Worm (Caenorhabditis elegans) whole organism, L3 larva: ENCODE results near the gene gldi-10.

Source experiments
- ZK546.5 ChIP-seq: sonication (generic microtip); optimal IDR thresholded peaks from 2 replicates; lab custom pipeline; 2017; ENCODE audit warnings: missing biosample characterization, missing genetic modification characterization
- aly-2 ChIP-seq: fragments of 150-350 bp; optimal IDR thresholded peaks from 2 replicates; lab custom pipeline; 2014; ENCODE audit warnings: missing biosample characterization, missing genetic modification characterization
- ama-1 ChIP-seq: fragments of 150-350 bp; optimal IDR thresholded peaks from 2 replicates; lab custom pipeline; 2018
- ceh-16 ChIP-seq: sonication (generic microtip); optimal IDR thresholded peaks from 2 replicates; lab custom pipeline; 2017; ENCODE audit warnings: missing biosample characterization, missing genetic modification characterization
- ceh-28 ChIP-seq: fragments of 150-350 bp; optimal IDR thresholded peaks from 2 replicates; lab custom pipeline; 2014; ENCODE audit warnings: missing biosample characterization, missing genetic modification reagents, missing genetic modification characterization
- ceh-9 ChIP-seq: sonication (generic microtip); optimal IDR thresholded peaks from 2 replicates; lab custom pipeline; 2018; ENCODE audit warnings: missing biosample characterization, missing genetic modification characterization
- egl-27 ChIP-seq: sonication (generic microtip); optimal IDR thresholded peaks from 4 replicates; lab custom pipeline; 2017; ENCODE audit warnings: missing biosample characterization, missing genetic modification reagents, missing genetic modification characterization
- egl-5 ChIP-seq: fragments of 150-350 bp; optimal IDR thresholded peaks from 2 replicates; lab custom pipeline; 2017; ENCODE audit warnings: missing biosample characterization, missing genetic modification reagents, missing genetic modification characterization, inconsistent platforms
- elt-1 ChIP-seq: fragments of 150-350 bp; optimal IDR thresholded peaks from 2 replicates; lab custom pipeline; 2014; ENCODE audit warnings: missing biosample characterization, missing genetic modification characterization
- elt-2 ChIP-seq: sonication (generic microtip); optimal IDR thresholded peaks from 2 replicates; lab custom pipeline; 2016; ENCODE audit warnings: missing genetic modification reagents, mild to moderate bottlenecking, missing genetic modification characterization, missing compliant biosample characterization
- elt-3 ChIP-seq, 3 experiments: fragments of 150-350 bp in 1 of 3; sonication (generic microtip) in 2 of 3; optimal IDR thresholded peaks; 2 replicates in 2 of 3; 4 replicates in 1 of 3; lab custom pipeline; 2014 to 2017; ENCODE audit warnings: missing biosample characterization in 3 of 3, missing genetic modification characterization in 3 of 3
- fkh-10 ChIP-seq: sonication (generic microtip); optimal IDR thresholded peaks from 2 replicates; lab custom pipeline; 2017; ENCODE audit warnings: missing biosample characterization, missing genetic modification reagents, missing genetic modification characterization
- fkh-2 ChIP-seq: fragments of 150-350 bp; optimal IDR thresholded peaks from 2 replicates; lab custom pipeline; 2014; ENCODE audit warnings: missing biosample characterization, missing genetic modification reagents, missing genetic modification characterization
- hmg-11 ChIP-seq: sonication (generic microtip); optimal IDR thresholded peaks from 2 replicates; lab custom pipeline; 2016; ENCODE audit warnings: missing genetic modification characterization, missing compliant biosample characterization
- jun-1 ChIP-seq: fragments of 150-350 bp; optimal IDR thresholded peaks from 2 replicates; lab custom pipeline; 2014; ENCODE audit warnings: missing biosample characterization, missing genetic modification reagents, missing genetic modification characterization
- lin-15B ChIP-seq: fragments of 150-350 bp; optimal IDR thresholded peaks from 2 replicates; lab custom pipeline; 2014; ENCODE audit warnings: missing biosample characterization, missing genetic modification characterization
- lin-39 ChIP-seq: fragments of 150-350 bp; optimal IDR thresholded peaks from 2 replicates; lab custom pipeline; 2018; ENCODE audit warnings: missing biosample characterization, missing genetic modification reagents, missing genetic modification characterization
- mdl-1 ChIP-seq: fragments of 150-350 bp; optimal IDR thresholded peaks from 2 replicates; lab custom pipeline; 2014; ENCODE audit warnings: missing biosample characterization, missing genetic modification characterization
- mml-1 ChIP-seq: fragments of 150-350 bp; sonication (generic microtip); optimal IDR thresholded peaks from 3 replicates; lab custom pipeline; 2014; ENCODE audit warnings: missing biosample characterization, missing genetic modification characterization
- nfya-1 ChIP-seq: sonication (generic microtip); optimal IDR thresholded peaks from 2 replicates; lab custom pipeline; 2017; ENCODE audit warnings: missing genetic modification characterization, mild to moderate bottlenecking, missing compliant biosample characterization, antibody characterized with exemption, moderate library complexity; ENCODE audit not compliant: insufficient read depth
- nhr-11 ChIP-seq: fragments of 150-350 bp; optimal IDR thresholded peaks from 2 replicates; lab custom pipeline; 2014; ENCODE audit warnings: missing biosample characterization, missing genetic modification characterization
- nhr-23 ChIP-seq: fragments of 150-350 bp; optimal IDR thresholded peaks from 2 replicates; lab custom pipeline; 2014; ENCODE audit warnings: missing biosample characterization, missing genetic modification reagents, missing genetic modification characterization
- nhr-237 ChIP-seq: fragments of 150-350 bp; optimal IDR thresholded peaks from 2 replicates; lab custom pipeline; 2014; ENCODE audit warnings: missing biosample characterization, missing genetic modification characterization
- nhr-25 ChIP-seq: sonication (generic microtip); optimal IDR thresholded peaks from 2 replicates; lab custom pipeline; 2017; ENCODE audit warnings: missing biosample characterization, missing genetic modification characterization
- nhr-28 ChIP-seq: fragments of 150-350 bp; optimal IDR thresholded peaks from 2 replicates; lab custom pipeline; 2014; ENCODE audit warnings: missing biosample characterization, missing genetic modification characterization
- nhr-43 ChIP-seq: sonication (generic microtip); optimal IDR thresholded peaks from 2 replicates; lab custom pipeline; 2016; ENCODE audit warnings: mild to moderate bottlenecking, missing genetic modification characterization, missing compliant biosample characterization; ENCODE audit not compliant: poor library complexity, severe bottlenecking
- nhr-67 ChIP-seq: fragments of 150-350 bp; optimal IDR thresholded peaks from 2 replicates; lab custom pipeline; 2014; ENCODE audit warnings: missing biosample characterization, missing genetic modification characterization
- pha-4 ChIP-seq: fragments of 150-350 bp; optimal IDR thresholded peaks from 2 replicates; lab custom pipeline; 2014; ENCODE audit warnings: missing biosample characterization, missing genetic modification reagents, missing genetic modification characterization
- pqm-1 ChIP-seq: fragments of 150-350 bp; optimal IDR thresholded peaks from 2 replicates; lab custom pipeline; 2017; ENCODE audit warnings: missing biosample characterization, missing genetic modification characterization, inconsistent platforms
- sea-2 ChIP-seq: fragments of 150-350 bp; sonication (generic microtip); optimal IDR thresholded peaks from 4 replicates; lab custom pipeline; 2014; ENCODE audit warnings: missing biosample characterization, missing genetic modification reagents, missing genetic modification characterization
- skn-1 ChIP-seq: fragments of 150-350 bp; optimal IDR thresholded peaks from 2 replicates; lab custom pipeline; 2014; ENCODE audit warnings: missing biosample characterization, missing genetic modification characterization
- snpc-4 ChIP-seq: fragments of 150-350 bp; optimal IDR thresholded peaks from 2 replicates; lab custom pipeline; 2014; ENCODE audit warnings: missing biosample characterization, missing genetic modification characterization
- tbx-2 ChIP-seq: sonication (generic microtip); optimal IDR thresholded peaks from 2 replicates; lab custom pipeline; 2016; ENCODE audit warnings: mild to moderate bottlenecking, missing genetic modification characterization, missing compliant biosample characterization
- unc-39 ChIP-seq: sonication (generic microtip); optimal IDR thresholded peaks from 4 replicates; lab custom pipeline; 2017; ENCODE audit warnings: missing biosample characterization, missing genetic modification characterization
- unc-62 ChIP-seq: fragments of 150-350 bp; sonication (generic microtip); optimal IDR thresholded peaks from 4 replicates; lab custom pipeline; 2014; ENCODE audit warnings: missing biosample characterization, missing genetic modification reagents, missing genetic modification characterization
- zag-1 ChIP-seq: fragments of 150-350 bp; optimal IDR thresholded peaks from 2 replicates; lab custom pipeline; 2014; ENCODE audit warnings: missing biosample characterization, missing genetic modification characterization

Gene gldi-10

DNA sequence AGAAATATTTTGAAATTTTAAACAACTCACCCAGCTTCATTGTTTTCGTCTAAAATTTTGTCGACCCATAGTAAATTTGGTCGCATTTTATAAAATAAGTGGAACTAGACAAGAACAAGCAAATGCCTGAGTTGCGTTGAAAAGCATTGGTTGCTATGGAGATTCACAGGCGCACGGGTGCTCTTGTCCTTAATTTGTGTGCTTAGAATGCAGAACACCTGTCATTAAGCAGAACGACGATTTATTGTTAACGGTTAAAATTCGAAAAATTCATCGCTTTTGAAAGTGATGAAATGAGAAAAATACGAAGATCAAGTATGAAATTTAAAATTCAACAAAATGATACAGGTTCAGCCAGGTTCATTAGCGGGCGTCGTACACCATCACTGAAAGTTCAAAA lies 47.1 kb downstream of the gldi-10 start, which contains the start of gene daf-10:
TSS of gene daf-10 (minus strand) at position 101 of the 400 bp plus-strand sequence.
- no peak for TF ChIP-seq fkh-2 (tag; lab: Kevin White, UChicago)
- no peak for TF ChIP-seq ama-1 (lab: Kevin White, UChicago)
- no peak for TF ChIP-seq aly-2 (tag; lab: Kevin White, UChicago)
- TF ChIP-seq, all 47 proteins: peak for 0

DNA sequence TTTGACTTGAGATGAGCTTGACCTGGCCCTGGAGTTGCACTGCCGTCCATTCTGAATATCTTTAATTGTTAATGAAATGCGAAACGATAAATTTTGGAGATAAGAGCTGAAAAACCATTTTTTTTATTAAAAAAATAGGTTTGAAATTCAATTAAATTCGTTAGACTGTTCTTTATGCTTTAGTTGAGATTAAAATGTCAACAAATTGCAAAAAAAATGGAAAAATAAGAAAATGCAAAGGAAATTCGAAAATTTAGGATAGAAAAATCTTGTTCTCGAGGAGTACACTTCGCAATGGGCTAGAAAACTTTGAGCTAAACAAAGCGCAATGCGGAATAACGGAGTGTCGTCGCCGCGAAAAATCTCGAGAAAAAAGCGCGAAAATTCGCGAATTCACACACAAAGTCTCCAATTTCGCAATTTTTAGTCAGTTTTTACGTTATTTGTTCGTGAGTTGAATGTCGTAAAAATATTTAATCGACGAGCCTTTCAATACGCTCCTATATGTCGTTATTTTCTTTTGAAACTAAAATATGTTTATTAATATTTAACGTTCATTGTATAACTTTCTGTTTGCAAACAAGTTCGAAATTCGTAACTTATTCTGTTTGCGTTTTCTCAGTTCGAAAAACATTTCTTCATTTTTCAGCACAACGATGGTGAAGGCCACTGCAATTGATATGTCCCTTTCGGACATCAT lies 47.9 kb downstream of the gldi-10 start, which contains the start of the genes rpb-12 and aly-2:
TSS of gene rpb-12 (minus strand) at position 51 of the 700 bp plus-strand sequence.
TSS of gene aly-2 (plus strand) at position 650 of the 700 bp plus-strand sequence.
- TF ChIP-seq nhr-43 (tag; lab: Kevin White, UChicago), result no peak
- no peak for TF ChIP-seq nhr-67 (tag; lab: Kevin White, UChicago)
- TF ChIP-seq mdl-1, result no peak
- no peak for TF ChIP-seq nfya-1 (tag; lab: Kevin White, UChicago)
- TF ChIP-seq unc-39 (tag; lab: Kevin White, UChicago), result no peak
- TF ChIP-seq pha-4 (tag; lab: Kevin White, UChicago), result peak; percentile 80
- TF ChIP-seq fkh-10 (GFP tag; lab: Kevin White, UChicago), result no peak
- TF ChIP-seq egl-27 (tag; lab: Kevin White, UChicago), result no peak
- TF ChIP-seq nhr-25, result peak; percentile 21
- TF ChIP-seq elt-1, result no peak
- TF ChIP-seq unc-62 (GFP tag; lab: Kevin White, UChicago), result no peak
- peak; percentile 19 for TF ChIP-seq egl-5 (tag; lab: Kevin White, UChicago)
- TF ChIP-seq lin-15B (tag; lab: Kevin White, UChicago), result peak; percentile 89
- peak; percentile 37 for TF ChIP-seq elt-2 (tag; lab: Kevin White, UChicago)
- TF ChIP-seq sea-2 (GFP tag; lab: Kevin White, UChicago), result no peak
- no peak for TF ChIP-seq nhr-23 (tag; lab: Kevin White, UChicago)
- no peak for TF ChIP-seq ceh-28 (tag; lab: Kevin White, UChicago)
- TF ChIP-seq hmg-11 (tag; lab: Kevin White, UChicago), result peak; percentile 71
- no peak for TF ChIP-seq ceh-16 (tag; lab: Kevin White, UChicago)
- TF ChIP-seq nhr-28, result no peak
- no peak for TF ChIP-seq ZK546.5 (tag; lab: Kevin White, UChicago)
- TF ChIP-seq nhr-11 (tag; lab: Kevin White, UChicago), result no peak
- peak; percentile 23 for TF ChIP-seq pqm-1 (tag; lab: Kevin White, UChicago)
- TF ChIP-seq jun-1 (tag; lab: Kevin White, UChicago), result peak; percentile 5
- no peak for TF ChIP-seq ceh-9 (tag; lab: Kevin White, UChicago)
- TF ChIP-seq snpc-4 (tag; lab: Kevin White, UChicago), result peak; percentile 21
- TF ChIP-seq lin-39, result peak; percentile 62
- TF ChIP-seq zag-1 (tag; lab: Kevin White, UChicago), result no peak

DNA sequence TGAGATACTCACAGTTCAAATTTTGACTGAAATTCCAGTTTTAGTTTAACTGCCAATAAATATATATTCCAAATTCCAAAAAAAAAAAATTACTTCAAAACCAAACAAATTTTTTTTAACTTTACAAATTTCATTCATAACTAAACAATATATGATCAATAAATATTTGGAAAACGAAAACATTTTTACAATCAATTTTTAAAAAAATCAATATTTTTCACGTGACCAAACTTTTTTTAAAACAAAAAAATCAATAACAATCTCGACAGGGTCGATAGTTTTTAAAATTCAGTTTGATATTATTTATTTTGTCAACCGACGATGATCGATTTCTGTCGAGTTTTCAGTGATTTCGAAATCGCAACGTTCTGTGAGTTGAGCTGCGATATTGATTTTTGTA lies 51.1 kb downstream of the gldi-10 start, which contains the start of gene F23B2.7:
TSS of gene F23B2.7 (plus strand) at position 301 of the 400 bp plus-strand sequence.
- no peak for TF ChIP-seq ceh-9 (tag; lab: Kevin White, UChicago)
- no peak for TF ChIP-seq elt-3 (tag; optimal IDR thresholded peaks at IDR 0.05; lab: Kevin White, UChicago)
- TF ChIP-seq fkh-2 (tag; lab: Kevin White, UChicago), result no peak
- TF ChIP-seq elt-1, result no peak
- no peak for TF ChIP-seq elt-2 (tag; lab: Kevin White, UChicago)
- TF ChIP-seq aly-2 (tag; lab: Kevin White, UChicago), result no peak
- TF ChIP-seq mml-1 (tag; lab: Kevin White, UChicago), result no peak
- TF ChIP-seq tbx-2 (tag; lab: Kevin White, UChicago), result no peak
- no peak for TF ChIP-seq skn-1 (tag; lab: Kevin White, UChicago)
- TF ChIP-seq nhr-237, result no peak
